Worm (Caenorhabditis elegans): ENCODE measurements around the gene pph-2.

DNA sequence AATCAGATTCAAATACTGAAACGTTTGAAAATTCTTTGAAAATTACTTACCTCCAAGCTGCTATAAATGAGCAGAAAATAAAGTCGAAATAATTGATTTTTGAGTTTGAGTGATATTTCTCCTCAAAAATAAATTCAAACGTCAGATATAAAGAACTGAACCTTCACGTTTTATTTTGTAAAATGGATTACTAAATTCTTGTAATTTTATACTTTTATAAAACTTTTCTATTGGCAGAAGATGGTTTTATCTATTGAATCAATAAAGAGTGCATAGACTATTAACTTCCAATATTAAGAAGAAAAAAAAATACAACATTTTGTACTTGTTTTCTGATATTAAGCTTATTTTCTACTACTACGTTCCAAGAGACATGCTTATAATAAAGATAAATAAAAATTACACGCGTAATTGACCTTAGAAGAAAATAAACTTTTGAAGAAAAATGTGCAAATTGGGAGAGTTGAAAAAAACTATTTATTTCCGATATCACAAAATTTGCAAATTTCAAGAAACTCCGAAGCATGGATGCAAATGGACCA is 29.7 kb downstream of the pph-2 start, which contains the start of the genes F38H4.6 and F38H4.4:
- no peak for TF ChIP-seq alr-1 (tag; optimal IDR thresholded peaks at IDR 0.05; ENCODE audit: borderline replicate concordance)
- TF ChIP-seq ces-1 (GFP tag; optimal IDR thresholded peaks at IDR 0.05), result no peak
- TF ChIP-seq ama-1 (optimal IDR thresholded peaks at IDR 0.05), result no peak
- TF ChIP-seq isw-1 (GFP tag; IDR thresholded peaks at IDR 0.05), result no peak
- no peak for TF ChIP-seq ceh-82 (tag; optimal IDR thresholded peaks at IDR 0.05)
- no peak for TF ChIP-seq unc-98 (GFP tag; IDR thresholded peaks at IDR 0.05)
- no peak for TF ChIP-seq fos-1 (tag; optimal IDR thresholded peaks at IDR 0.05)
- no peak for TF ChIP-seq nhr-20 (tag; optimal IDR thresholded peaks at IDR 0.05)
- no peak for TF ChIP-seq unc-62 (GFP tag; optimal IDR thresholded peaks at IDR 0.05)

Data from whole organism, L1 larva.